Fruit fly (Drosophila melanogaster): ENCODE measurements around the gene CG10486.

- no peak for TF ChIP-seq CG8478 (optimal IDR thresholded peaks at IDR 0.05)
- no peak for TF ChIP-seq CTCF (optimal IDR thresholded peaks at IDR 0.05)
Measured at dm6 chr3L:5891114-5891513, 15.4 kb downstream of the CG10486 start.
